Fruit fly (Drosophila melanogaster) whole organism, embryonic: ENCODE results near the gene SMC6.
A peak's percentile ranks its signal among the peaks of the same experiment; 100 is the strongest.

Experiments used
- Awh ChIP-seq: fragments of 200-800 bp; sonication (Bioruptor generic); IDR thresholded peaks from 2 replicates; pipeline ENCODE4, ENCODE4 v1.3.6; 2022; ENCODE audit warnings: missing biosample characterization, missing genetic modification characterization
- Blimp-1 ChIP-seq: fragments of 200-800 bp; sonication (Bioruptor generic); optimal IDR thresholded peaks from 3 replicates; lab custom pipeline; 2018; ENCODE audit warnings: missing biosample characterization, missing genetic modification characterization, mild to moderate bottlenecking, moderate library complexity, missing genetic modification reagents
- CG10274 ChIP-seq: fragments of 200-800 bp; sonication (Bioruptor generic); optimal IDR thresholded peaks from 3 replicates; lab custom pipeline; 2017; ENCODE audit warnings: missing biosample characterization, mild to moderate bottlenecking, missing genetic modification characterization
- CG10321 ChIP-seq: fragments of 200-800 bp; sonication (Bioruptor generic); IDR thresholded peaks from 2 replicates; pipeline ENCODE4 v1.3.6; 2022; ENCODE audit warnings: missing biosample characterization, missing genetic modification characterization
- CG10654 ChIP-seq: fragments of 200-800 bp; sonication (Bioruptor generic); optimal IDR thresholded peaks from 2 replicates; lab custom pipeline; 2016; ENCODE audit warnings: missing biosample characterization, missing genetic modification characterization
- CG12071 ChIP-seq: fragments of 200-800 bp; sonication (Bioruptor generic); optimal IDR thresholded peaks from 3 replicates; lab custom pipeline; 2018; ENCODE audit warnings: missing biosample characterization, mild to moderate bottlenecking, missing genetic modification characterization
- CG12391 ChIP-seq: fragments of 200-800 bp; sonication (Bioruptor generic); optimal IDR thresholded peaks from 3 replicates; lab custom pipeline; 2018; ENCODE audit warnings: missing biosample characterization, mild to moderate bottlenecking, missing genetic modification characterization, moderate library complexity
- CG12744 ChIP-seq: fragments of 200-800 bp; sonication (Bioruptor generic); optimal IDR thresholded peaks from 2 replicates; lab custom pipeline; 2016; ENCODE audit warnings: missing biosample characterization, missing genetic modification characterization
- CG13894 ChIP-seq: fragments of 200-800 bp; sonication (Bioruptor generic); optimal IDR thresholded peaks from 3 replicates; lab custom pipeline; 2018; ENCODE audit warnings: missing biosample characterization, mild to moderate bottlenecking, missing genetic modification characterization, moderate library complexity
- CG15601 ChIP-seq: fragments of 200-800 bp; sonication (Bioruptor generic); optimal IDR thresholded peaks from 3 replicates; lab custom pipeline; 2019; ENCODE audit warnings: missing biosample characterization, mild to moderate bottlenecking, missing genetic modification characterization, moderate library complexity
- CG1647 ChIP-seq: fragments of 200-800 bp; sonication (Bioruptor generic); optimal IDR thresholded peaks from 3 replicates; lab custom pipeline; 2016; ENCODE audit warnings: missing biosample characterization, missing genetic modification characterization
- CG1792 ChIP-seq: fragments of 200-800 bp; sonication (Bioruptor generic); optimal IDR thresholded peaks from 2 replicates; lab custom pipeline; 2016; ENCODE audit warnings: missing biosample characterization, missing genetic modification characterization
- CG18476 ChIP-seq: fragments of 200-800 bp; sonication (Bioruptor generic); optimal IDR thresholded peaks from 2 replicates; lab custom pipeline; 2016; ENCODE audit warnings: missing biosample characterization, mild to moderate bottlenecking, missing genetic modification characterization
- CG18619 ChIP-seq: fragments of 200-800 bp; sonication (Bioruptor generic); optimal IDR thresholded peaks from 3 replicates; lab custom pipeline; 2017; ENCODE audit warnings: missing biosample characterization, mild to moderate bottlenecking, missing genetic modification characterization
- CG3163 ChIP-seq: fragments of 200-800 bp; sonication (Bioruptor generic); optimal IDR thresholded peaks from 3 replicates; lab custom pipeline; 2016; ENCODE audit warnings: missing biosample characterization, missing genetic modification characterization
- CG33557 ChIP-seq: fragments of 200-800 bp; sonication (Bioruptor generic); optimal IDR thresholded peaks from 2 replicates; lab custom pipeline; 2019; ENCODE audit warnings: missing biosample characterization, mild to moderate bottlenecking, missing genetic modification characterization, moderate library complexity
- CG34224 ChIP-seq: fragments of 200-800 bp; sonication (Bioruptor generic); IDR thresholded peaks from 3 replicates; pipeline ENCODE4 v1.3.6; 2022; ENCODE audit warnings: missing biosample characterization, missing genetic modification characterization; ENCODE audit not compliant: partially characterized antibody
- CG4730 ChIP-seq: fragments of 200-800 bp; sonication (Bioruptor generic); IDR thresholded peaks from 2 replicates; pipeline ENCODE4 v1.3.6; 2022; ENCODE audit warnings: missing biosample characterization, missing genetic modification characterization
- CG7987 ChIP-seq: fragments of 200-800 bp; sonication (Bioruptor generic); optimal IDR thresholded peaks from 2 replicates; lab custom pipeline; 2018; ENCODE audit warnings: missing biosample characterization, mild to moderate bottlenecking, missing genetic modification characterization, moderate library complexity
- CG9609 ChIP-seq: fragments of 200-800 bp; sonication (Bioruptor generic); optimal IDR thresholded peaks from 3 replicates; lab custom pipeline; 2016; ENCODE audit warnings: missing biosample characterization, missing genetic modification characterization
- D19B ChIP-seq: fragments of 200-800 bp; sonication (Bioruptor generic); optimal IDR thresholded peaks from 2 replicates; lab custom pipeline; 2017; ENCODE audit warnings: missing biosample characterization, mild to moderate bottlenecking, missing genetic modification characterization
- Dip3 ChIP-seq: fragments of 200-800 bp; sonication (Bioruptor generic); optimal IDR thresholded peaks from 3 replicates; lab custom pipeline; 2016; ENCODE audit warnings: missing biosample characterization, missing genetic modification characterization
- ERR ChIP-seq: fragments of 200-800 bp; sonication (Bioruptor generic); optimal IDR thresholded peaks from 2 replicates; lab custom pipeline; 2016; ENCODE audit warnings: missing biosample characterization, missing genetic modification characterization
- Fer3 ChIP-seq: fragments of 200-800 bp; sonication (Bioruptor generic); optimal IDR thresholded peaks from 2 replicates; lab custom pipeline; 2018; ENCODE audit warnings: missing biosample characterization, mild to moderate bottlenecking, missing genetic modification characterization, moderate library complexity
- Lim3 ChIP-seq: fragments of 200-800 bp; sonication (Bioruptor generic); IDR thresholded peaks from 2 replicates; pipeline ENCODE4 v1.3.6; 2022; ENCODE audit warnings: missing biosample characterization, missing genetic modification characterization
- Med ChIP-seq: fragments of 200-800 bp; sonication (Bioruptor generic); peaks from one replicate; lab custom pipeline; 2016; ENCODE audit warnings: missing biosample characterization, missing genetic modification characterization, mild to moderate bottlenecking, inconsistent platforms, moderate library complexity
- Mrtf ChIP-seq: fragments of 200-800 bp; sonication (Bioruptor generic); IDR thresholded peaks from 3 replicates; pipeline ENCODE4 v1.3.6; 2022; ENCODE audit warnings: missing biosample characterization, missing genetic modification characterization
- NC2β ChIP-seq: fragments of 200-800 bp; sonication (Bioruptor generic); optimal IDR thresholded peaks from 2 replicates; lab custom pipeline; 2016; ENCODE audit warnings: missing biosample characterization, missing genetic modification characterization
- Nf-YC ChIP-seq: fragments of 200-800 bp; optimal IDR thresholded peaks from 3 replicates; lab custom pipeline; 2019; ENCODE audit warnings: missing biosample characterization, mild to moderate bottlenecking, missing genetic modification characterization, moderate library complexity
- Optix ChIP-seq: fragments of 200-800 bp; sonication (Bioruptor generic); IDR thresholded peaks from 3 replicates; pipeline ENCODE4 v1.3.6; 2022; ENCODE audit warnings: missing biosample characterization, missing genetic modification characterization
- PHDP ChIP-seq: fragments of 200-800 bp; sonication (Bioruptor generic); optimal IDR thresholded peaks from 3 replicates; lab custom pipeline; 2018; ENCODE audit warnings: missing biosample characterization, mild to moderate bottlenecking, missing genetic modification characterization, moderate library complexity
- Poxn ChIP-seq: fragments of 200-800 bp; sonication (Bioruptor generic); IDR thresholded peaks from 2 replicates; pipeline ENCODE4 v1.3.6; 2022; ENCODE audit warnings: missing biosample characterization, missing genetic modification characterization
- Xbp1 ChIP-seq: fragments of 200-800 bp; sonication (Bioruptor generic); optimal IDR thresholded peaks from 3 replicates; lab custom pipeline; 2016; ENCODE audit warnings: missing biosample characterization, mild to moderate bottlenecking, missing genetic modification characterization
- al ChIP-seq: fragments of 200-800 bp; sonication (Bioruptor generic); IDR thresholded peaks from 2 replicates; pipeline ENCODE4 v1.3.6; 2022; ENCODE audit warnings: missing biosample characterization, missing genetic modification characterization
- ara ChIP-seq: fragments of 200-800 bp; sonication (Bioruptor generic); IDR thresholded peaks from 2 replicates; pipeline ENCODE4 v1.3.6; 2022; ENCODE audit warnings: missing biosample characterization, missing genetic modification characterization
- bowl ChIP-seq: fragments of 200-800 bp; sonication (Bioruptor generic); IDR thresholded peaks from 2 replicates; pipeline ENCODE4 v1.3.6; 2022; ENCODE audit warnings: missing biosample characterization, missing genetic modification characterization
- cas ChIP-seq: fragments of 200-800 bp; sonication (Bioruptor generic); IDR thresholded peaks from 2 replicates; pipeline ENCODE4 v1.3.6; 2022; ENCODE audit warnings: missing biosample characterization, missing genetic modification characterization
- croc ChIP-seq: fragments of 200-800 bp; sonication (Bioruptor generic); conservative IDR thresholded peaks from 3 replicates; pipeline ENCODE4 v1.3.6; 2022; ENCODE audit warnings: missing biosample characterization, missing genetic modification characterization
- da ChIP-seq: fragments of 200-800 bp; sonication (Bioruptor generic); optimal IDR thresholded peaks from 2 replicates; lab custom pipeline; 2016; ENCODE audit warnings: missing biosample characterization, missing genetic modification characterization
- disco-r ChIP-seq: fragments of 200-800 bp; sonication (Bioruptor generic); optimal IDR thresholded peaks from 2 replicates; lab custom pipeline; 2016; ENCODE audit warnings: missing biosample characterization, missing genetic modification characterization
- fd64A ChIP-seq: fragments of 200-800 bp; sonication (Bioruptor generic); optimal IDR thresholded peaks from 3 replicates; lab custom pipeline; 2018; ENCODE audit warnings: missing biosample characterization, mild to moderate bottlenecking, missing genetic modification characterization
- fu2 ChIP-seq: fragments of 200-800 bp; sonication (Bioruptor generic); optimal IDR thresholded peaks from 2 replicates; lab custom pipeline; 2016; ENCODE audit warnings: missing biosample characterization, missing genetic modification characterization
- gcm ChIP-seq: fragments of 200-800 bp; sonication (Bioruptor generic); optimal IDR thresholded peaks from 2 replicates; lab custom pipeline; 2019; ENCODE audit warnings: missing biosample characterization, mild to moderate bottlenecking, missing genetic modification characterization, moderate library complexity
- grau ChIP-seq: fragments of 200-800 bp; optimal IDR thresholded peaks from 3 replicates; lab custom pipeline; 2019; ENCODE audit warnings: missing biosample characterization, mild to moderate bottlenecking, missing genetic modification characterization, moderate library complexity
- hth ChIP-seq: fragments of >200 bp; optimal IDR thresholded peaks from 2 replicates; lab custom pipeline; 2017; ENCODE audit warnings: inconsistent platforms
- maf-S ChIP-seq: fragments of 200-800 bp; sonication (Bioruptor generic); optimal IDR thresholded peaks from 2 replicates; lab custom pipeline; 2016; ENCODE audit warnings: missing biosample characterization, missing genetic modification characterization
- psq ChIP-seq: fragments of 200-800 bp; sonication (Bioruptor generic); optimal IDR thresholded peaks from 2 replicates; lab custom pipeline; 2017; ENCODE audit warnings: missing biosample characterization, missing genetic modification characterization
- scrt ChIP-seq: fragments of 200-800 bp; sonication (Bioruptor generic); optimal IDR thresholded peaks from 2 replicates; lab custom pipeline; 2018; ENCODE audit warnings: missing biosample characterization, mild to moderate bottlenecking, missing genetic modification characterization, moderate library complexity
- shn ChIP-seq: fragments of 200-800 bp; sonication (Bioruptor generic); optimal IDR thresholded peaks from 3 replicates; lab custom pipeline; 2016; ENCODE audit warnings: missing biosample characterization, missing genetic modification characterization
- vnd ChIP-seq: fragments of 200-800 bp; sonication (Bioruptor generic); IDR thresholded peaks from 3 replicates; pipeline ENCODE4 v1.3.6; 2022; ENCODE audit warnings: missing biosample characterization, missing genetic modification characterization; ENCODE audit not compliant: partially characterized antibody
- wdn ChIP-seq: fragments of 200-800 bp; sonication (Bioruptor generic); IDR thresholded peaks from 2 replicates; pipeline ENCODE4 v1.3.6; 2022; ENCODE audit warnings: missing biosample characterization, missing genetic modification characterization

Gene SMC6

DNA sequence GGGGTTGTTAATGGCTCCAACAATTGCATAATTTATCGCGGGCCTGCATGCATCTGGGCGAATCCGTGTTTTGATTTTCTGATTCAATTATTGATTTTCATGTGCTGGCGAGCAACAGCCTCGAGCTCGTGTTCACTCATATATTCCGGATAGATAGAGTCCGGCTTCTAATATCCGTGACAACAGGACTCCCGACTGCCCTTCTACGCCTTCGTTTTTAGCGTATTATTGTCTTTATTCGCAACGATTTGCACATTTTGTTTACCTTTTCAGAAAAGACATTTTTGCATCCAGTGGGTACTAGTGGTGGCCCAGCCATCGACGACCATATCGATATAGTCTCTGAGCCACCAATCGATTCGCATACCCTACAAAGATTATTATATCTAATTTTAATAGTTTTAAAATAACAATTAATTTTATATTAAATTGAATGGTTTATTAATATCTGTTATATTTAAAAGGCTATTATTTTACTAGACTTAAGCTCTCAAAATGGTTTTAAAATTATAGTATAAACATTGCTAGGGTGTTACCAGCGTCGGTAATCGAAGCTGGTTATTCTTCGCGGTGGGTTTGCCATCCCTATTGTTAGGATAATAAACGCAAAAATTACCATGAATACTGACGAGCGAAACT, 31.9 kb downstream of the SMC6 start, which contains the start of the genes Myo95E and TBC1d7 (continued):
- TF ChIP-seq Poxn (GFP tag; lab: Robert Waterston, UW) (no peak; the same call in 1 of the 2 replicates), Dip3 (GFP tag; lab: Kevin White, UChicago) (peak; percentile 54), maf-S (GFP tag; lab: Kevin White, UChicago) (peak; percentile 17), CG10321 (peak; percentile 69), Nf-YC (tag; lab: Kevin White, UChicago) (no peak), CG12744 (GFP tag; lab: Kevin White, UChicago) (no peak), croc (GFP tag; lab: Robert Waterston, UW) (peak; percentile 93), grau (peak; percentile 89), Blimp-1 (GFP tag; lab: Kevin White, UChicago) (no peak), CG18619 (GFP tag; lab: Kevin White, UChicago) (peak; percentile 77), scrt (GFP tag; lab: Kevin White, UChicago) (peak; percentile 68), CG15601 (tag; lab: Kevin White, UChicago) (no peak), ERR (GFP tag; lab: Kevin White, UChicago) (no peak), disco-r (no peak), CG18476 (peak; percentile 81), CG10274 (GFP tag; lab: Kevin White, UChicago) (peak; percentile 92), Mrtf (GFP tag; lab: Robert Waterston, UW) (peak; percentile 73; the same call in 2 of the 3 replicates), CG9609 (GFP tag; lab: Kevin White, UChicago) (peak; percentile 18), Awh (GFP tag; lab: Robert Waterston, UW) (peak; percentile 92), CG12071 (GFP tag; lab: Kevin White, UChicago) (no peak), hth (lab: Kevin White, UChicago) (no peak), psq (GFP tag; lab: Kevin White, UChicago) (peak; percentile 35), Xbp1 (GFP tag; lab: Kevin White, UChicago) (peak; percentile 89), bowl (GFP tag; lab: Robert Waterston, UW) (peak; percentile 79), Optix (GFP tag; lab: Robert Waterston, UW) (peak; percentile 88), gcm (GFP tag; lab: Kevin White, UChicago) (no peak), Lim3 (GFP tag; lab: Robert Waterston, UW) (peak; percentile 85), CG34224 (GFP tag; lab: Robert Waterston, UW) (peak; percentile 71; the same call in 2 of the 3 replicates), CG12391 (tag; lab: Kevin White, UChicago) (peak; percentile 95), Med (GFP tag; lab: Kevin White, UChicago) (peak; percentile 87), fd64A (no peak), wdn (GFP tag; lab: Robert Waterston, UW) (peak; percentile 83), al (GFP tag; lab: Robert Waterston, UW) (peak; percentile 91), ara (peak; percentile 94), Fer3 (tag; lab: Kevin White, UChicago) (peak; percentile 86), CG33557 (peak; percentile 66), vnd (peak; percentile 59; the same call in 1 of the 3 replicates), shn (GFP tag; lab: Kevin White, UChicago) (peak; percentile 15), NC2β (no peak), da (no peak), CG1792 (GFP tag; lab: Kevin White, UChicago) (no peak), CG13894 (tag; lab: Kevin White, UChicago) (no peak), CG3163 (GFP tag; lab: Kevin White, UChicago) (no peak), D19B (GFP tag; lab: Kevin White, UChicago) (peak; percentile 98), CG1647 (GFP tag; lab: Kevin White, UChicago) (peak; percentile 53), CG7987 (GFP tag; lab: Kevin White, UChicago) (peak; percentile 77), cas (peak; percentile 69; the same call in 1 of the 2 replicates), PHDP (tag; lab: Kevin White, UChicago) (peak; percentile 90), CG4730 (peak; percentile 93), CG10654 (GFP tag; lab: Kevin White, UChicago) (peak; percentile 73), fu2 (GFP tag; lab: Kevin White, UChicago) (no peak)
